Fruit fly (Drosophila melanogaster): Measurements from ENCODE around the gene Rlip.

The Rlip gene

dm6 chr3R:21017464-21018080, at the start of gene Rlip (continued):
- peak; percentile 41 for TF ChIP-seq CG18764 (GFP tag; optimal IDR thresholded peaks at IDR 0.05)
- TF ChIP-seq Dip2 (GFP tag; IDR thresholded peaks at IDR 0.05): no peak
- peak; percentile 15 for TF ChIP-seq ab (GFP tag; optimal IDR thresholded peaks at IDR 0.05)
- TF ChIP-seq CG17361 (GFP tag; IDR thresholded peaks at IDR 0.05): peak; percentile 43; the same call in 1 of the 3 replicates
- no peak for TF ChIP-seq H2.0 (GFP tag; IDR thresholded peaks at IDR 0.05)
- TF ChIP-seq CG1603 (tag; optimal IDR thresholded peaks at IDR 0.05): peak; percentile 75
- peak; percentile 75 for TF ChIP-seq NFAT (GFP tag; IDR thresholded peaks at IDR 0.05)
- TF ChIP-seq CG1233 (GFP tag; optimal IDR thresholded peaks at IDR 0.05): peak; percentile 35
- TF ChIP-seq nerfin-2 (GFP tag; IDR thresholded peaks at IDR 0.05; ENCODE audit: partially characterized antibody): peak; percentile 37; the same call in 1 of the 2 replicates
- TF ChIP-seq onecut (GFP tag; IDR thresholded peaks at IDR 0.05): peak; percentile 94
- peak; percentile 82 for TF ChIP-seq CG6791 (GFP tag; IDR thresholded peaks at IDR 0.05; ENCODE audit: partially characterized antibody)
- peak; percentile 60 for TF ChIP-seq zen (tag; optimal IDR thresholded peaks at IDR 0.05)
- TF ChIP-seq Pdp1 (GFP tag; optimal IDR thresholded peaks at IDR 0.05): peak; percentile 59 to 96
- TF ChIP-seq CG9609 (GFP tag; optimal IDR thresholded peaks at IDR 0.05): peak; percentile 55
- TF ChIP-seq CG3995 (GFP tag; optimal IDR thresholded peaks at IDR 0.05): peak; percentile 22
- TF ChIP-seq CG11398 (GFP tag; optimal IDR thresholded peaks at IDR 0.05): no peak
- no peak for TF ChIP-seq Gsc (GFP tag; IDR thresholded peaks at IDR 0.05)
- TF ChIP-seq tap (tag; optimal IDR thresholded peaks at IDR 0.05): no peak
- peak; percentile 56 for TF ChIP-seq CG34422 (GFP tag; IDR thresholded peaks at IDR 0.05)
- no peak for TF ChIP-seq CG17568 (GFP tag; optimal IDR thresholded peaks at IDR 0.05)
- TF ChIP-seq Mrtf (GFP tag; IDR thresholded peaks at IDR 0.05): peak; percentile 47; the same call in 1 of the 3 replicates
- no peak for TF ChIP-seq CG31388 (GFP tag; optimal IDR thresholded peaks at IDR 0.05)
- TF ChIP-seq Hsf (GFP tag; optimal IDR thresholded peaks at IDR 0.05): peak; percentile 54
- TF ChIP-seq sim (GFP tag; IDR thresholded peaks at IDR 0.05): no peak
- TF ChIP-seq CG5245 (GFP tag; optimal IDR thresholded peaks at IDR 0.05): peak; percentile 53
- TF ChIP-seq CG33213 (GFP tag; optimal IDR thresholded peaks at IDR 0.05): peak; percentile 75
- no peak for TF ChIP-seq emc (GFP tag; optimal IDR thresholded peaks at IDR 0.05)
- TF ChIP-seq CG32532 (GFP tag; IDR thresholded peaks at IDR 0.05): peak; percentile 62
- TF ChIP-seq corto (GFP tag; optimal IDR thresholded peaks at IDR 0.05): no peak
- TF ChIP-seq CG17612 (GFP tag; IDR thresholded peaks at IDR 0.05): no peak
- TF ChIP-seq CG3281 (GFP tag; optimal IDR thresholded peaks at IDR 0.05): peak; percentile 19
- TF ChIP-seq CG16863 (GFP tag; optimal IDR thresholded peaks at IDR 0.05): peak; percentile 21
- peak; percentile 30 for TF ChIP-seq slp2 (GFP tag; optimal IDR thresholded peaks at IDR 0.05)
- TF ChIP-seq CG14050 (GFP tag; IDR thresholded peaks at IDR 0.05): no peak
- TF ChIP-seq fru (optimal IDR thresholded peaks at IDR 0.05): no peak
- TF ChIP-seq CG13624 (GFP tag; optimal IDR thresholded peaks at IDR 0.05): peak; percentile 72
- TF ChIP-seq CG6765 (GFP tag; optimal IDR thresholded peaks at IDR 0.05): no peak
- TF ChIP-seq CG18011 (GFP tag; optimal IDR thresholded peaks at IDR 0.05): no peak
- no peak for TF ChIP-seq CG8478 (optimal IDR thresholded peaks at IDR 0.05)
- no peak for TF ChIP-seq CG7357 (GFP tag; IDR thresholded peaks at IDR 0.05)
- no peak for TF ChIP-seq fd3F (GFP tag; optimal IDR thresholded peaks at IDR 0.05)
- TF ChIP-seq HLH3B (GFP tag; IDR thresholded peaks at IDR 0.05): peak; percentile 53; the same call in 1 of the 2 replicates
- TF ChIP-seq bsh (GFP tag; optimal IDR thresholded peaks at IDR 0.05): no peak
- TF ChIP-seq dati (GFP tag; IDR thresholded peaks at IDR 0.05): no peak
- no peak for TF ChIP-seq Ssrp (tag; optimal IDR thresholded peaks at IDR 0.05)
- TF ChIP-seq Drgx (GFP tag; IDR thresholded peaks at IDR 0.05): peak; percentile 33; the same call in 1 of the 2 replicates
- TF ChIP-seq toy (GFP tag; IDR thresholded peaks at IDR 0.05): no peak
- TF ChIP-seq MBD-R2 (GFP tag; IDR thresholded peaks at IDR 0.05): peak; percentile 93
- TF ChIP-seq Fer1 (GFP tag; optimal IDR thresholded peaks at IDR 0.05): peak; percentile 50
- TF ChIP-seq CG31224 (GFP tag; IDR thresholded peaks at IDR 0.05): peak; percentile 50
- peak; percentile 18 for TF ChIP-seq Sin3A (optimal IDR thresholded peaks at IDR 0.05)
- TF ChIP-seq Max (GFP tag; optimal IDR thresholded peaks at IDR 0.05): no peak
